Fruit fly (Drosophila melanogaster) whole organism, embryonic: ENCODE data around the gene Vsx1.

ENCODE experiments used
- Asciz ChIP-seq: fragments of 200-800 bp; sonication (Bioruptor generic); optimal IDR thresholded peaks from 2 replicates; lab custom pipeline; 2017; ENCODE audit warnings: missing biosample characterization, mild to moderate bottlenecking, missing genetic modification characterization, missing genetic modification reagents
- Atf3 ChIP-seq: fragments of 200-800 bp; sonication (Bioruptor generic); optimal IDR thresholded peaks from 3 replicates; lab custom pipeline; 2016; ENCODE audit warnings: missing biosample characterization, missing genetic modification characterization
- CG10321 ChIP-seq: fragments of 200-800 bp; sonication (Bioruptor generic); IDR thresholded peaks from 2 replicates; pipeline ENCODE4 v1.3.6; 2022; ENCODE audit warnings: missing biosample characterization, missing genetic modification characterization
- CG11398 ChIP-seq: fragments of 200-800 bp; sonication (Bioruptor generic); optimal IDR thresholded peaks from 2 replicates; lab custom pipeline; 2016; ENCODE audit warnings: missing biosample characterization, missing genetic modification characterization
- CG12236 ChIP-seq: fragments of 200-800 bp; sonication (Bioruptor generic); optimal IDR thresholded peaks from 2 replicates; lab custom pipeline; 2016; ENCODE audit warnings: missing biosample characterization, missing genetic modification characterization
- CG13123 ChIP-seq: fragments of 200-800 bp; sonication (Bioruptor generic); optimal IDR thresholded peaks from 2 replicates; lab custom pipeline; 2016; ENCODE audit warnings: missing biosample characterization, missing genetic modification characterization
- CG13775 ChIP-seq: fragments of 200-800 bp; sonication (Bioruptor generic); optimal IDR thresholded peaks from 3 replicates; lab custom pipeline; 2017; ENCODE audit warnings: missing biosample characterization, mild to moderate bottlenecking, missing genetic modification characterization
- CG14050 ChIP-seq: fragments of 200-800 bp; sonication (Bioruptor generic); IDR thresholded peaks from 3 replicates; pipeline ENCODE4 v1.3.6; 2022; ENCODE audit warnings: missing biosample characterization, missing genetic modification characterization
- CG15601 ChIP-seq: fragments of 200-800 bp; sonication (Bioruptor generic); optimal IDR thresholded peaks from 3 replicates; lab custom pipeline; 2019; ENCODE audit warnings: missing biosample characterization, mild to moderate bottlenecking, missing genetic modification characterization, moderate library complexity
- CG17359 ChIP-seq: fragments of 200-800 bp; sonication (Bioruptor generic); optimal IDR thresholded peaks from 3 replicates; lab custom pipeline; 2018; ENCODE audit warnings: missing biosample characterization, mild to moderate bottlenecking, missing genetic modification characterization, moderate library complexity
- CG18262 ChIP-seq: fragments of 200-800 bp; optimal IDR thresholded peaks from 3 replicates; lab custom pipeline; 2019; ENCODE audit warnings: missing biosample characterization, mild to moderate bottlenecking, missing genetic modification characterization, moderate library complexity
- CG18619 ChIP-seq: fragments of 200-800 bp; sonication (Bioruptor generic); optimal IDR thresholded peaks from 3 replicates; lab custom pipeline; 2017; ENCODE audit warnings: missing biosample characterization, mild to moderate bottlenecking, missing genetic modification characterization
- CG30431 ChIP-seq: fragments of 200-800 bp; sonication (Bioruptor generic); optimal IDR thresholded peaks from 2 replicates; lab custom pipeline; 2017; ENCODE audit warnings: missing biosample characterization, missing genetic modification characterization
- CG32532 ChIP-seq: fragments of 200-800 bp; sonication (Bioruptor generic); IDR thresholded peaks from 2 replicates; pipeline ENCODE4 v1.3.6; 2022; ENCODE audit warnings: missing biosample characterization, missing genetic modification characterization
- CG3281 ChIP-seq: fragments of 200-800 bp; sonication (Bioruptor generic); optimal IDR thresholded peaks from 3 replicates; lab custom pipeline; 2017; ENCODE audit warnings: missing biosample characterization, mild to moderate bottlenecking, missing genetic modification characterization
- CG4820 ChIP-seq: fragments of 200-800 bp; sonication (Bioruptor generic); optimal IDR thresholded peaks from 3 replicates; lab custom pipeline; 2016; ENCODE audit warnings: missing biosample characterization, missing genetic modification characterization
- CG6254 ChIP-seq: fragments of 200-800 bp; sonication (Bioruptor generic); optimal IDR thresholded peaks from 3 replicates; lab custom pipeline; 2017; ENCODE audit warnings: mild to moderate bottlenecking, missing biosample characterization, missing genetic modification reagents, missing genetic modification characterization
- CG6272 ChIP-seq: fragments of 200-800 bp; sonication (Bioruptor generic); IDR thresholded peaks from 2 replicates; pipeline ENCODE4 v1.3.6; 2022; ENCODE audit warnings: missing biosample characterization, missing genetic modification characterization
- CG7271 ChIP-seq: fragments of 200-800 bp; sonication (Bioruptor generic); optimal IDR thresholded peaks from 2 replicates; lab custom pipeline; 2018; ENCODE audit warnings: missing biosample characterization, mild to moderate bottlenecking, missing genetic modification characterization, moderate library complexity
- CG8765 ChIP-seq: fragments of 200-800 bp; sonication (Bioruptor generic); IDR thresholded peaks from 2 replicates; pipeline ENCODE4 v1.3.6; 2022; ENCODE audit warnings: missing biosample characterization, missing genetic modification characterization
- CG9215 ChIP-seq: fragments of 200-800 bp; sonication (Bioruptor generic); IDR thresholded peaks from 2 replicates; pipeline ENCODE4 v1.3.6; 2022; ENCODE audit warnings: missing biosample characterization, missing genetic modification characterization
- CG9727 ChIP-seq: fragments of 200-800 bp; sonication (Bioruptor generic); optimal IDR thresholded peaks from 3 replicates; lab custom pipeline; 2017; ENCODE audit warnings: missing biosample characterization, mild to moderate bottlenecking, missing genetic modification characterization
- CG9876 ChIP-seq: fragments of 200-800 bp; sonication (Bioruptor generic); optimal IDR thresholded peaks from 2 replicates; lab custom pipeline; 2016; ENCODE audit warnings: missing biosample characterization, missing genetic modification characterization
- CHES-1-like ChIP-seq: fragments of 200-800 bp; sonication (Bioruptor generic); optimal IDR thresholded peaks from 2 replicates; lab custom pipeline; 2016; ENCODE audit warnings: missing biosample characterization, missing genetic modification characterization
- D19A ChIP-seq: fragments of 200-800 bp; optimal IDR thresholded peaks from 3 replicates; lab custom pipeline; 2019; ENCODE audit warnings: missing biosample characterization, mild to moderate bottlenecking, missing genetic modification characterization, moderate library complexity
- Ets65A ChIP-seq: fragments of 200-800 bp; sonication (Bioruptor generic); peaks from one replicate; lab custom pipeline; 2016; ENCODE audit warnings: missing biosample characterization, missing genetic modification characterization
- HLHmδ ChIP-seq: fragments of 200-800 bp; sonication (Bioruptor generic); optimal IDR thresholded peaks from 2 replicates; lab custom pipeline; 2018; ENCODE audit warnings: missing biosample characterization, mild to moderate bottlenecking, missing genetic modification characterization, moderate library complexity
- ac ChIP-seq: fragments of 200-800 bp; sonication (Bioruptor generic); optimal IDR thresholded peaks from 3 replicates; lab custom pipeline; 2017; ENCODE audit warnings: missing biosample characterization, mild to moderate bottlenecking, missing genetic modification characterization
- az2 ChIP-seq: fragments of 200-800 bp; sonication (Bioruptor generic); optimal IDR thresholded peaks from 3 replicates; lab custom pipeline; 2016; ENCODE audit warnings: missing biosample characterization, missing genetic modification characterization
- caup ChIP-seq: fragments of 200-800 bp; sonication (Bioruptor generic); optimal IDR thresholded peaks from 3 replicates; lab custom pipeline; 2017; ENCODE audit warnings: missing biosample characterization, mild to moderate bottlenecking, missing genetic modification characterization, moderate library complexity; ENCODE audit not compliant: severe bottlenecking
- cg ChIP-seq: fragments of 200-800 bp; sonication (Bioruptor generic); optimal IDR thresholded peaks from 3 replicates; lab custom pipeline; 2019; ENCODE audit warnings: missing biosample characterization, mild to moderate bottlenecking, missing genetic modification characterization, moderate library complexity
- danr ChIP-seq: fragments of 200-800 bp; sonication (Bioruptor generic); IDR thresholded peaks from 2 replicates; pipeline ENCODE4 v1.3.6; 2022; ENCODE audit warnings: missing biosample characterization, missing genetic modification characterization
- dm ChIP-seq: fragments of 200-800 bp; sonication (Bioruptor generic); optimal IDR thresholded peaks from 3 replicates; lab custom pipeline; 2016; ENCODE audit warnings: missing biosample characterization, missing genetic modification characterization
- dpn ChIP-seq, 2 experiments: fragments of 200-800 bp; sonication (Bioruptor generic); optimal IDR thresholded peaks; 3 replicates each; lab custom pipeline; 2016; ENCODE audit warnings: missing biosample characterization in 2 of 2, missing genetic modification characterization in 2 of 2
- dysf ChIP-seq: fragments of 200-800 bp; sonication (Bioruptor generic); IDR thresholded peaks from 3 replicates; pipeline ENCODE4 v1.3.6; 2022; ENCODE audit warnings: missing biosample characterization, missing genetic modification characterization
- en ChIP-seq: fragments of 200-800 bp; sonication (Bioruptor generic); optimal IDR thresholded peaks from 2 replicates; lab custom pipeline; 2016; ENCODE audit warnings: missing biosample characterization, missing genetic modification characterization
- esg ChIP-seq: fragments of 200-800 bp; sonication (Bioruptor generic); conservative IDR thresholded peaks from 2 replicates; pipeline ENCODE4 v1.3.6; 2022; ENCODE audit warnings: missing biosample characterization, missing genetic modification characterization
- fd3F ChIP-seq: fragments of 200-800 bp; sonication (Bioruptor generic); optimal IDR thresholded peaks from 2 replicates; lab custom pipeline; 2018; ENCODE audit warnings: missing biosample characterization, mild to moderate bottlenecking, missing genetic modification characterization, moderate library complexity
- fd96Cb ChIP-seq: fragments of 200-800 bp; sonication (Bioruptor generic); optimal IDR thresholded peaks from 2 replicates; lab custom pipeline; 2018; ENCODE audit warnings: missing biosample characterization, mild to moderate bottlenecking, missing genetic modification characterization, moderate library complexity
- fu2 ChIP-seq: fragments of 200-800 bp; sonication (Bioruptor generic); optimal IDR thresholded peaks from 2 replicates; lab custom pipeline; 2016; ENCODE audit warnings: missing biosample characterization, missing genetic modification characterization
- h ChIP-seq: fragments of >200 bp; optimal IDR thresholded peaks from 2 replicates; lab custom pipeline; 2017
- hkb ChIP-seq, 2 experiments: fragments of 200-800 bp in 1 of 2; fragments of >200 bp in 1 of 2; sonication (Bioruptor generic) in 1 of 2; IDR thresholded peaks in 1 of 2; optimal IDR thresholded peaks in 1 of 2; 2 replicates each; pipeline versions ENCODE4 v1.3.6 to Lab custom; 2017 to 2022; ENCODE audit warnings: missing biosample characterization in 1 of 2, missing genetic modification characterization in 1 of 2
- inv ChIP-seq: fragments of 200-800 bp; sonication (Bioruptor generic); IDR thresholded peaks from 2 replicates; pipeline ENCODE4 v1.3.6; 2022; ENCODE audit warnings: missing biosample characterization, missing genetic modification characterization; ENCODE audit not compliant: partially characterized antibody
- peb ChIP-seq: fragments of 200-800 bp; sonication (Bioruptor generic); IDR thresholded peaks from 2 replicates; pipeline ENCODE4 v1.3.6; 2022; ENCODE audit warnings: missing biosample characterization, missing genetic modification characterization
- pfk ChIP-seq: fragments of 200-800 bp; sonication (Bioruptor generic); optimal IDR thresholded peaks from 2 replicates; lab custom pipeline; 2018; ENCODE audit warnings: missing biosample characterization, mild to moderate bottlenecking, missing genetic modification characterization, moderate library complexity
- pho ChIP-seq: fragments of 200-800 bp; sonication (Bioruptor generic); optimal IDR thresholded peaks from 2 replicates; lab custom pipeline; 2016; ENCODE audit warnings: missing biosample characterization, missing genetic modification characterization
- pzg ChIP-seq: fragments of 200-800 bp; sonication (Bioruptor generic); optimal IDR thresholded peaks from 3 replicates; lab custom pipeline; 2018; ENCODE audit warnings: missing biosample characterization, mild to moderate bottlenecking, missing genetic modification characterization, moderate library complexity
- sens ChIP-seq: fragments of 200-800 bp; sonication (Bioruptor generic); peaks from one replicate; lab custom pipeline; 2016; ENCODE audit warnings: missing biosample characterization, missing genetic modification characterization
- sens-2 ChIP-seq: fragments of 200-800 bp; sonication (Bioruptor generic); IDR thresholded peaks from 2 replicates; pipeline ENCODE4 v1.3.6; 2022; ENCODE audit warnings: missing biosample characterization, missing genetic modification characterization
- vnd ChIP-seq: fragments of 200-800 bp; sonication (Bioruptor generic); IDR thresholded peaks from 3 replicates; pipeline ENCODE4 v1.3.6; 2022; ENCODE audit warnings: missing biosample characterization, missing genetic modification characterization; ENCODE audit not compliant: partially characterized antibody
- zfh1 ChIP-seq: fragments of 200-800 bp; sonication (Bioruptor generic); IDR thresholded peaks from 3 replicates; pipeline ENCODE4 v1.3.6; 2022; ENCODE audit warnings: missing biosample characterization, missing genetic modification characterization

Vsx1 gene

DNA sequence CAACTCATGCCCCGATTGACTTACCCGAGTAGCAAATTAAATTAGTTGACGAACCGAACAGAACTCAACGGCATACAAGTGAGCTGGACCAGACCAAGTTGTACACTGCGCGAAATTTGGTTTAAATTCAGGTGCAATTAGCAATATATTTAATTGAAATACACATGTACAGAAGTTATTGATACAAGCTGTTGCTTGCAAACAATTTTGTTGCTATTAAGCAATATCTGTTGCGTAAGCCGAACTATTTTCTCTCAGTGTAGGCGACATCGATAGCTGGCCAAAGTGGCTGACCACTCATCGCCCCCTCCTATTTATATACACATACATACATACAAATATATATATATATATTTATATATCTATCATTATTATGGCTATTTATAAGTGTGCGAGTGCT is 10.1 kb downstream of the Vsx1 start (continued):
- TF ChIP-seq vnd (GFP tag; lab: Robert Waterston, UW), result no peak
- peak; percentile 44; the same call in 1 of the 3 replicates for TF ChIP-seq dysf (GFP tag; lab: Robert Waterston, UW)
- peak; percentile 41 for TF ChIP-seq CG13775
- TF ChIP-seq CG13123 (GFP tag; lab: Kevin White, UChicago), result no peak
- TF ChIP-seq sens (GFP tag; lab: Kevin White, UChicago), result peak; percentile 56
- TF ChIP-seq CG14050, result no peak
- TF ChIP-seq HLHmδ (GFP tag; lab: Kevin White, UChicago), result no peak
- peak; percentile 58; the same call in 1 of the 2 replicates for TF ChIP-seq CG32532 (GFP tag; lab: Robert Waterston, UW)
- TF ChIP-seq caup, result peak; percentile 21
- 0 out of 2 replicates have a peak, but pooled peaks have one; percentile 11 for TF ChIP-seq sens-2 (GFP tag; lab: Robert Waterston, UW)
- TF ChIP-seq CG4820, result peak; percentile 27
- no peak for TF ChIP-seq pho (GFP tag; lab: Kevin White, UChicago)
- peak; percentile 80 for TF ChIP-seq zfh1 (GFP tag; lab: Robert Waterston, UW)
- TF ChIP-seq Atf3, result no peak
- no peak for TF ChIP-seq CG15601 (tag; lab: Kevin White, UChicago)
- peak; percentile 27 for TF ChIP-seq ac (GFP tag; lab: Kevin White, UChicago)
- no peak for TF ChIP-seq CG9876 (GFP tag; lab: Kevin White, UChicago)
- TF ChIP-seq CG8765 (GFP tag; lab: Robert Waterston, UW), result peak; percentile 67; the same call in 1 of the 2 replicates
- no peak for TF ChIP-seq CHES-1-like (GFP tag; lab: Kevin White, UChicago)
- no peak for TF ChIP-seq fu2 (GFP tag; lab: Kevin White, UChicago)
- TF ChIP-seq CG30431 (GFP tag; lab: Kevin White, UChicago), result peak; percentile 50
- TF ChIP-seq en (GFP tag; lab: Kevin White, UChicago), result no peak
- TF ChIP-seq D19A (tag; lab: Kevin White, UChicago), result no peak
- TF ChIP-seq az2 (GFP tag; lab: Kevin White, UChicago), result no peak
- TF ChIP-seq CG18262 (tag; lab: Kevin White, UChicago), result peak; percentile 49
- TF ChIP-seq CG6254 (GFP tag; lab: Kevin White, UChicago), result no peak
- TF ChIP-seq CG9215 (GFP tag; lab: Robert Waterston, UW), result no peak
- no peak for TF ChIP-seq CG3281 (GFP tag; lab: Kevin White, UChicago)
- TF ChIP-seq esg (GFP tag; lab: Robert Waterston, UW), result 0 out of 2 replicates have a peak, but pooled peaks have one; percentile 9
- TF ChIP-seq hkb (optimal IDR thresholded peaks at IDR 0.05; lab: Kevin White, UChicago), result no peak
- 0 out of 2 replicates have a peak, but pooled peaks have one; percentile 32 for TF ChIP-seq hkb (GFP tag; IDR thresholded peaks at IDR 0.05; lab: Robert Waterston, UW)
- TF ChIP-seq CG12236 (GFP tag; lab: Kevin White, UChicago), result no peak
- peak; percentile 8 for TF ChIP-seq CG18619 (GFP tag; lab: Kevin White, UChicago)
- no peak for TF ChIP-seq CG6272 (GFP tag; lab: Robert Waterston, UW)
- peak; percentile 63 for TF ChIP-seq Ets65A (GFP tag; lab: Kevin White, UChicago)
- no peak for TF ChIP-seq pfk
- TF ChIP-seq peb (GFP tag; lab: Robert Waterston, UW), result no peak
- no peak for TF ChIP-seq Asciz (GFP tag; lab: Kevin White, UChicago)
- TF ChIP-seq CG17359 (tag; lab: Kevin White, UChicago), result peak; percentile 7
- TF ChIP-seq dpn (GFP tag; optimal IDR thresholded peaks at IDR 0.05; lab: Kevin White, UChicago), result peak in 1 of 2 experiments; percentile 17
- TF ChIP-seq CG11398 (GFP tag; lab: Kevin White, UChicago), result no peak
- no peak for TF ChIP-seq cg (GFP tag; lab: Kevin White, UChicago)
- no peak for TF ChIP-seq CG10321 (GFP tag; lab: Robert Waterston, UW)
- peak; percentile 25 for TF ChIP-seq fd96Cb (tag; lab: Kevin White, UChicago)
- no peak for TF ChIP-seq dm (GFP tag; lab: Kevin White, UChicago)
- TF ChIP-seq fd3F (GFP tag; lab: Kevin White, UChicago), result no peak
- TF ChIP-seq pzg (GFP tag; lab: Kevin White, UChicago), result no peak
- TF ChIP-seq CG9727, result peak; percentile 53
- TF ChIP-seq CG7271, result peak; percentile 26
- TF ChIP-seq danr (GFP tag; lab: Robert Waterston, UW), result 0 out of 2 replicates have a peak, but pooled peaks have one; percentile 14
- no peak for TF ChIP-seq inv (GFP tag; lab: Robert Waterston, UW)
- no peak for TF ChIP-seq h
